Fruit fly (Drosophila melanogaster): ENCODE measurements around the gene Gp93.

Gene Gp93

dm6 chr3R:27905695-27906094 lies 42.8 kb upstream of the Gp93 start, which contains the start of gene CG34353 (continued):
- TF ChIP-seq CG4730 (GFP tag; IDR thresholded peaks at IDR 0.05) (no peak), CG8388 (GFP tag; optimal IDR thresholded peaks at IDR 0.05) (no peak), CG1792 (GFP tag; optimal IDR thresholded peaks at IDR 0.05) (no peak), CG4360 (GFP tag; IDR thresholded peaks at IDR 0.05) (peak; percentile 58), kah (GFP tag; optimal IDR thresholded peaks at IDR 0.05) (no peak), Side (GFP tag; optimal IDR thresholded peaks at IDR 0.05) (no peak), inv (GFP tag; IDR thresholded peaks at IDR 0.05; ENCODE audit: partially characterized antibody) (no peak; the same call in 1 of the 2 replicates), pfk (GFP tag; optimal IDR thresholded peaks at IDR 0.05) (no peak), CG12942 (GFP tag; optimal IDR thresholded peaks at IDR 0.05) (no peak), cwo (GFP tag; optimal IDR thresholded peaks at IDR 0.05) (no peak), corto (GFP tag; optimal IDR thresholded peaks at IDR 0.05) (no peak), bcd (GFP tag; optimal IDR thresholded peaks at IDR 0.05) (no peak), CG5180 (GFP tag; optimal IDR thresholded peaks at IDR 0.05) (peak; percentile 4), gt (GFP tag; IDR thresholded peaks at IDR 0.05) (no peak), abd-A (tag; optimal IDR thresholded peaks at IDR 0.05) (peak; percentile 77), crol (GFP tag; IDR thresholded peaks at IDR 0.05) (peak; percentile 97), CG8089 (GFP tag; optimal IDR thresholded peaks at IDR 0.05) (peak; percentile 0), gro (GFP tag; optimal IDR thresholded peaks at IDR 0.05) (peak; percentile 34), Gug (GFP tag; IDR thresholded peaks at IDR 0.05) (no peak)

- TF ChIP-seq Sry-β (GFP tag; optimal IDR thresholded peaks at IDR 0.05) (no peak), kay (GFP tag; optimal IDR thresholded peaks at IDR 0.05) (no peak), CG10654 (GFP tag; optimal IDR thresholded peaks at IDR 0.05) (no peak), CG8359 (GFP tag; optimal IDR thresholded peaks at IDR 0.05; ENCODE audit: borderline replicate concordance) (no peak), gt (GFP tag; IDR thresholded peaks at IDR 0.05) (no peak), MTF-1 (GFP tag; optimal IDR thresholded peaks at IDR 0.05; ENCODE audit: borderline replicate concordance) (no peak), Stat92E (GFP tag; optimal IDR thresholded peaks at IDR 0.05) (no peak), bbx (GFP tag; IDR thresholded peaks at IDR 0.05; ENCODE audit: partially characterized antibody) (no peak), exex (tag; optimal IDR thresholded peaks at IDR 0.05) (no peak), Optix (GFP tag; IDR thresholded peaks at IDR 0.05) (no peak), CG12236 (GFP tag; optimal IDR thresholded peaks at IDR 0.05) (no peak), D (optimal IDR thresholded peaks at IDR 0.05) (no peak), D (GFP tag; optimal IDR thresholded peaks at IDR 0.05) (no peak), gem (tag; optimal IDR thresholded peaks at IDR 0.05) (no peak)
Measured at dm6 chr3R:27912147-27912546, 36.4 kb upstream of the Gp93 start, which contains the start of gene mil. TSS of gene mil (plus strand) at chr3R:27912447.

- peak; percentile 44 for TF ChIP-seq zfh2 (GFP tag; optimal IDR thresholded peaks at IDR 0.05)
- no peak for TF ChIP-seq hbn (GFP tag; IDR thresholded peaks at IDR 0.05; ENCODE audit: partially characterized antibody)
- peak; percentile 14; the same call in 1 of the 2 replicates for TF ChIP-seq CG17328 (GFP tag; IDR thresholded peaks at IDR 0.05)
- TF ChIP-seq disco-r (GFP tag; optimal IDR thresholded peaks at IDR 0.05) = no peak
- no peak for TF ChIP-seq ATbp (GFP tag; optimal IDR thresholded peaks at IDR 0.05)
- no peak for TF ChIP-seq Mrtf (GFP tag; IDR thresholded peaks at IDR 0.05)
- peak; percentile 6; the same call in 1 of the 3 replicates for TF ChIP-seq CG34224 (GFP tag; IDR thresholded peaks at IDR 0.05; ENCODE audit: partially characterized antibody)
- peak; percentile 59 for TF ChIP-seq ind (GFP tag; optimal IDR thresholded peaks at IDR 0.05)
- no peak for TF ChIP-seq tio (GFP tag; optimal IDR thresholded peaks at IDR 0.05)
- peak; percentile 38 for TF ChIP-seq unpg (GFP tag; optimal IDR thresholded peaks at IDR 0.05)
- no peak for TF ChIP-seq CG7963 (GFP tag; IDR thresholded peaks at IDR 0.05; ENCODE audit: partially characterized antibody)
- TF ChIP-seq Antp (GFP tag; optimal IDR thresholded peaks at IDR 0.05) = no peak
- no peak for TF ChIP-seq CG4617 (GFP tag; optimal IDR thresholded peaks at IDR 0.05; ENCODE audit: borderline replicate concordance)
- no peak for TF ChIP-seq eve (GFP tag; optimal IDR thresholded peaks at IDR 0.05)
- TF ChIP-seq p53 (GFP tag; optimal IDR thresholded peaks at IDR 0.05) = no peak
- TF ChIP-seq CG11504 (tag; optimal IDR thresholded peaks at IDR 0.05) = peak; percentile 73
Measured at dm6 chr3R:27916355-27917019, 32.0 kb upstream of the Gp93 start, which contains the start of the genes CG5003 and mRpS22. TSS of gene CG5003 (minus strand) at chr3R:27916516. TSS of gene mRpS22 (plus strand) at chr3R:27916908.

Data from whole organism, embryonic.